Worm (Caenorhabditis elegans) whole organism, midembryonic: Measurements from ENCODE around the gene bgnt-1.2.

Experiments used
- T22C8.4 ChIP-seq: fragments of 200-800 bp; sonication (Bioruptor generic); IDR thresholded peaks from 2 replicates; pipeline ENCODE4 v1.3.6; 2022; ENCODE audit warnings: missing genetic modification characterization, missing compliant biosample characterization
- cog-1 ChIP-seq: sonication (generic microtip); optimal IDR thresholded peaks from 2 replicates; lab custom pipeline; 2016; ENCODE audit warnings: missing genetic modification characterization, missing compliant biosample characterization
- flt-1 ChIP-seq: fragments of 200-800 bp; sonication (Bioruptor generic); IDR thresholded peaks from 2 replicates; pipeline ENCODE4 v1.3.6; 2022; ENCODE audit warnings: missing genetic modification characterization, missing compliant biosample characterization
- klf-2 ChIP-seq: fragments of 200-800 bp; sonication (Bioruptor generic); conservative IDR thresholded peaks from 2 replicates; pipeline ENCODE4 v1.3.6; 2022; ENCODE audit warnings: missing genetic modification reagents, missing genetic modification characterization, missing compliant biosample characterization
- med-1 ChIP-seq: sonication (generic microtip); optimal IDR thresholded peaks from 2 replicates; lab custom pipeline; 2017; ENCODE audit warnings: missing genetic modification characterization, mild to moderate bottlenecking, missing compliant biosample characterization, antibody characterized with exemption, missing genetic modification reagents; ENCODE audit not compliant: insufficient read depth
- ref-1 ChIP-seq: fragments of 200-800 bp; sonication (Bioruptor generic); conservative IDR thresholded peaks from 2 replicates; pipeline ENCODE4 v1.3.6; 2022; ENCODE audit warnings: missing genetic modification reagents, missing genetic modification characterization, missing compliant biosample characterization
- tab-1 ChIP-seq: fragments of 200-800 bp; sonication (Bioruptor generic); IDR thresholded peaks from 2 replicates; pipeline ENCODE4 v1.3.6; 2022; ENCODE audit warnings: missing genetic modification characterization, missing compliant biosample characterization
- ztf-23 ChIP-seq: fragments of 200-800 bp; sonication (Bioruptor generic); IDR thresholded peaks from 2 replicates; pipeline ENCODE4 v1.3.6; 2022; ENCODE audit warnings: missing genetic modification reagents, missing genetic modification characterization, missing compliant biosample characterization
- ztf-29 ChIP-seq: fragments of 200-800 bp; sonication (Bioruptor generic); IDR thresholded peaks from 2 replicates; pipeline ENCODE4 v1.3.6; 2022; ENCODE audit warnings: missing genetic modification reagents, missing genetic modification characterization, missing compliant biosample characterization

- TF ChIP-seq klf-2 (no peak), cog-1 (tag; lab: Kevin White, UChicago) (no peak), ref-1 (no peak), flt-1 (no peak), ztf-29 (GFP tag; lab: Robert Waterston, UW) (no peak), tab-1 (no peak), med-1 (no peak), T22C8.4 (GFP tag; lab: Robert Waterston, UW) (no peak), ztf-23 (no peak)
These were observed 37.2 kb downstream of the bgnt-1.2 start for ce11 chrV:2081269-2081668.
